Worm (Caenorhabditis elegans): ENCODE measurements around the gene slc-17.3.
A peak's percentile ranks its signal among the peaks of the same experiment; 100 is the strongest.

DNA sequence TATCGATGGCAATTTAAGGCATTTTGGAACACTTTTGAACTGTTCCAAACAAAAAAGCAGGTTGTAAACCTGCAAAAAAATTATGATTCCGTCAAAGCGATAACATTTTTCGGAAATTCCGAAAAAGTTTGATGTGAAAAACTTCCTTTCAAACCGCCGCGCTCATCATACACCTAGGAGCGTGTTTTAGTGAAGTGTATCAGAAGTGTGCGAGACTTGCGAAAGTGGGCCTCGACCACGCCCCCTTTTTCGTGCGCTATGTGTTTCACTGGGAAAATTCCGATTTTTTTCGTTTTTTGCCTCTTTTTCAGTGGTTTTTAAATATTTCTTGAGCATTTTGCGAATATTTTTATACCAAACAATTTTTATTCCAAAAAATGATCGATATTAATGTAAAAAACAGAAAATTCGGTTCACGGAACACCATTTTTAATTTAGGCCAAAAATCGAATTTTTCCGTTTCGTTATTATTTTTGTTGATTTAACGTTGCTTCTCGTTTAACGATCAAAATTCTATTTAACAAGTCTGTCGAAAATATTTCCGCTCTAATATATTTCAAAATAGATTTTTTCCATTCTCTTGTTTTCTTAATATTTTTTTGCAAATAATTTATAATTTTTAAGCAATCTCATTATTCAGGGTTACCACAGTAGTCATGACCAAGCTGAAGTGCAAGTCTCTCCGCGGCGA is 10.4 kb downstream of the slc-17.3 start, which contains the start of gene rpl-35:
- TF ChIP-seq snpc-4 (tag; optimal IDR thresholded peaks at IDR 0.05), result peak; percentile 96
- TF ChIP-seq ztf-11 (tag; optimal IDR thresholded peaks at IDR 0.05), result no peak

Measured in whole organism, L3 larva.